Fruit fly (Drosophila melanogaster) whole organism, embryonic: Measurements from ENCODE around the gene Cpr92A.

Experiments used
- Atf-2 ChIP-seq: fragments of 200-800 bp; sonication (Bioruptor generic); optimal IDR thresholded peaks from 2 replicates; lab custom pipeline; 2016; ENCODE audit warnings: missing biosample characterization, missing genetic modification characterization
- CG11696 ChIP-seq: fragments of 200-800 bp; sonication (Bioruptor generic); IDR thresholded peaks from 2 replicates; pipeline ENCODE4 v1.3.6; 2022; ENCODE audit warnings: missing biosample characterization, missing genetic modification characterization
- CG12659 ChIP-seq: fragments of 200-800 bp; sonication (Bioruptor generic); optimal IDR thresholded peaks from 3 replicates; lab custom pipeline; 2017; ENCODE audit warnings: mild to moderate bottlenecking, missing biosample characterization, missing genetic modification reagents, missing genetic modification characterization
- CG15269 ChIP-seq: fragments of 200-800 bp; sonication (Bioruptor generic); optimal IDR thresholded peaks from 2 replicates; lab custom pipeline; 2018; ENCODE audit warnings: missing biosample characterization, mild to moderate bottlenecking, missing genetic modification characterization, moderate library complexity
- CG15514 ChIP-seq: fragments of 200-800 bp; sonication (Bioruptor generic); optimal IDR thresholded peaks from 3 replicates; lab custom pipeline; 2017; ENCODE audit warnings: missing biosample characterization, missing genetic modification characterization, mild to moderate bottlenecking, moderate library complexity, missing genetic modification reagents
- CG1602 ChIP-seq: fragments of 200-800 bp; sonication (Bioruptor generic); optimal IDR thresholded peaks from 3 replicates; lab custom pipeline; 2016; ENCODE audit warnings: missing biosample characterization, missing genetic modification characterization
- CG17829 ChIP-seq: fragments of 200-800 bp; optimal IDR thresholded peaks from 2 replicates; lab custom pipeline; 2019; ENCODE audit warnings: missing biosample characterization, mild to moderate bottlenecking, missing genetic modification characterization, moderate library complexity
- CG18262 ChIP-seq: fragments of 200-800 bp; optimal IDR thresholded peaks from 3 replicates; lab custom pipeline; 2019; ENCODE audit warnings: missing biosample characterization, mild to moderate bottlenecking, missing genetic modification characterization, moderate library complexity
- CG2712 ChIP-seq: fragments of 200-800 bp; optimal IDR thresholded peaks from 3 replicates; lab custom pipeline; 2019; ENCODE audit warnings: missing biosample characterization, mild to moderate bottlenecking, missing genetic modification characterization, moderate library complexity
- CG31388 ChIP-seq: fragments of 200-800 bp; sonication (Bioruptor generic); optimal IDR thresholded peaks from 2 replicates; lab custom pipeline; 2016; ENCODE audit warnings: missing biosample characterization, missing genetic modification characterization
- CG34376 ChIP-seq: fragments of 200-800 bp; sonication (Bioruptor generic); optimal IDR thresholded peaks from 2 replicates; lab custom pipeline; 2018; ENCODE audit warnings: missing biosample characterization, mild to moderate bottlenecking, missing genetic modification characterization
- CG3838 ChIP-seq: fragments of 200-800 bp; sonication (Bioruptor generic); optimal IDR thresholded peaks from 3 replicates; lab custom pipeline; 2016; ENCODE audit warnings: missing biosample characterization, missing genetic modification characterization
- CG42726 ChIP-seq: fragments of 200-800 bp; sonication (Bioruptor generic); IDR thresholded peaks from 2 replicates; pipeline ENCODE4 v1.3.6; 2022; ENCODE audit warnings: missing biosample characterization, missing genetic modification characterization; ENCODE audit not compliant: partially characterized antibody
- D ChIP-seq, 2 experiments: fragments of 200-800 bp in 1 of 2; fragments of >200 bp in 1 of 2; sonication (Bioruptor generic) in 1 of 2; optimal IDR thresholded peaks; 2 replicates in 1 of 2; 3 replicates in 1 of 2; lab custom pipeline; 2017; ENCODE audit warnings: mild to moderate bottlenecking in 1 of 2, missing biosample characterization in 1 of 2, missing genetic modification characterization in 1 of 2, missing genetic modification reagents in 1 of 2
- E2f2 ChIP-seq: fragments of 200-800 bp; sonication (Bioruptor generic); IDR thresholded peaks from 2 replicates; pipeline ENCODE4 v1.3.6; 2022; ENCODE audit warnings: missing biosample characterization, missing genetic modification characterization
- Elba2 ChIP-seq: fragments of 200-800 bp; sonication (Bioruptor generic); optimal IDR thresholded peaks from 3 replicates; lab custom pipeline; 2016; ENCODE audit warnings: missing biosample characterization, missing genetic modification characterization
- Hmr ChIP-seq: fragments of 200-800 bp; sonication (Bioruptor generic); optimal IDR thresholded peaks from 3 replicates; lab custom pipeline; 2017; ENCODE audit warnings: mild to moderate bottlenecking, missing biosample characterization, missing genetic modification reagents, missing genetic modification characterization
- Max ChIP-seq: fragments of 200-800 bp; sonication (Bioruptor generic); optimal IDR thresholded peaks from 2 replicates; lab custom pipeline; 2016; ENCODE audit warnings: missing biosample characterization, mild to moderate bottlenecking, missing genetic modification characterization
- Med ChIP-seq: fragments of 200-800 bp; sonication (Bioruptor generic); peaks from one replicate; lab custom pipeline; 2016; ENCODE audit warnings: missing biosample characterization, missing genetic modification characterization, mild to moderate bottlenecking, inconsistent platforms, moderate library complexity
- Myb ChIP-seq: fragments of 200-800 bp; sonication (Bioruptor generic); optimal IDR thresholded peaks from 2 replicates; lab custom pipeline; 2016; ENCODE audit warnings: missing biosample characterization, missing genetic modification characterization
- Rx ChIP-seq: fragments of 200-800 bp; sonication (Bioruptor generic); IDR thresholded peaks from 2 replicates; pipeline ENCODE4 v1.3.6; 2022; ENCODE audit warnings: missing biosample characterization, missing genetic modification characterization
- Vsx1 ChIP-seq: fragments of 200-800 bp; sonication (Bioruptor generic); optimal IDR thresholded peaks from 2 replicates; lab custom pipeline; 2017; ENCODE audit warnings: missing biosample characterization, mild to moderate bottlenecking, missing genetic modification characterization, missing genetic modification reagents
- ab ChIP-seq: fragments of 200-800 bp; sonication (Bioruptor generic); optimal IDR thresholded peaks from 2 replicates; lab custom pipeline; 2016; ENCODE audit warnings: missing biosample characterization, missing genetic modification characterization
- bcd ChIP-seq: fragments of 200-800 bp; sonication (Bioruptor generic); optimal IDR thresholded peaks from 2 replicates; lab custom pipeline; 2017; ENCODE audit warnings: missing biosample characterization, mild to moderate bottlenecking, missing genetic modification characterization
- crol ChIP-seq: fragments of 200-800 bp; sonication (Bioruptor generic); IDR thresholded peaks from 2 replicates; pipeline ENCODE4 v1.3.6; 2022; ENCODE audit warnings: missing biosample characterization, missing genetic modification characterization
- dmrt11E ChIP-seq: fragments of 200-800 bp; sonication (Bioruptor generic); optimal IDR thresholded peaks from 3 replicates; lab custom pipeline; 2018; ENCODE audit warnings: missing biosample characterization, mild to moderate bottlenecking, missing genetic modification characterization, moderate library complexity
- fd64A ChIP-seq: fragments of 200-800 bp; sonication (Bioruptor generic); optimal IDR thresholded peaks from 3 replicates; lab custom pipeline; 2018; ENCODE audit warnings: missing biosample characterization, mild to moderate bottlenecking, missing genetic modification characterization
- hkb ChIP-seq, 2 experiments: fragments of 200-800 bp in 1 of 2; fragments of >200 bp in 1 of 2; sonication (Bioruptor generic) in 1 of 2; IDR thresholded peaks in 1 of 2; optimal IDR thresholded peaks in 1 of 2; 2 replicates each; pipeline versions ENCODE4 v1.3.6 to Lab custom; 2017 to 2022; ENCODE audit warnings: missing biosample characterization in 1 of 2, missing genetic modification characterization in 1 of 2
- kah ChIP-seq: fragments of 200-800 bp; sonication (Bioruptor generic); optimal IDR thresholded peaks from 2 replicates; lab custom pipeline; 2018; ENCODE audit warnings: missing biosample characterization, mild to moderate bottlenecking, missing genetic modification characterization
- klu ChIP-seq: fragments of 200-800 bp; sonication (Bioruptor generic); IDR thresholded peaks from 2 replicates; pipeline ENCODE4 v1.3.6; 2022; ENCODE audit warnings: missing biosample characterization, missing genetic modification characterization
- kni ChIP-seq: fragments of 200-800 bp; sonication (Bioruptor generic); optimal IDR thresholded peaks from 3 replicates; lab custom pipeline; 2017; ENCODE audit warnings: mild to moderate bottlenecking, missing biosample characterization, missing genetic modification reagents, missing genetic modification characterization
- lab ChIP-seq: fragments of 200-800 bp; sonication (Bioruptor generic); optimal IDR thresholded peaks from 3 replicates; lab custom pipeline; 2017; ENCODE audit warnings: missing biosample characterization, missing genetic modification characterization, mild to moderate bottlenecking, moderate library complexity, missing genetic modification reagents
- lbe ChIP-seq: fragments of 200-800 bp; sonication (Bioruptor generic); optimal IDR thresholded peaks from 2 replicates; lab custom pipeline; 2016; ENCODE audit warnings: missing biosample characterization, mild to moderate bottlenecking, missing genetic modification characterization
- lmd ChIP-seq: fragments of 200-800 bp; sonication (Bioruptor generic); IDR thresholded peaks from 2 replicates; pipeline ENCODE4 v1.3.6; 2022; ENCODE audit warnings: missing biosample characterization, missing genetic modification characterization
- nmo ChIP-seq: fragments of 200-800 bp; sonication (Bioruptor generic); optimal IDR thresholded peaks from 2 replicates; lab custom pipeline; 2018; ENCODE audit warnings: missing biosample characterization, mild to moderate bottlenecking, missing genetic modification characterization, moderate library complexity
- pan ChIP-seq, 4 experiments: fragments of >200 bp in 3 of 4; fragments of 200-800 bp in 1 of 4; sonication (Bioruptor generic) in 1 of 4; optimal IDR thresholded peaks in 3 of 4; IDR thresholded peaks in 1 of 4; 2 replicates each; pipeline versions ENCODE4 v1.3.6 to Lab custom; 2017 to 2022; ENCODE audit warnings: missing biosample characterization in 2 of 4, missing genetic modification characterization in 2 of 4, mixed read lengths in 1 of 4
- pnt ChIP-seq: fragments of 200-800 bp; sonication (Bioruptor generic); optimal IDR thresholded peaks from 3 replicates; lab custom pipeline; 2016; ENCODE audit warnings: missing biosample characterization, missing genetic modification characterization
- prd ChIP-seq, 3 experiments: fragments of >200 bp in 2 of 3; fragments of 200-800 bp in 1 of 3; sonication (Bioruptor generic) in 1 of 3; optimal IDR thresholded peaks in 2 of 3; IDR thresholded peaks in 1 of 3; 2 replicates in 2 of 3; 3 replicates in 1 of 3; pipeline versions ENCODE4 v1.3.6 to Lab custom; 2017 to 2022; ENCODE audit warnings: missing biosample characterization in 1 of 3, missing genetic modification characterization in 1 of 3
- psq ChIP-seq: fragments of 200-800 bp; sonication (Bioruptor generic); optimal IDR thresholded peaks from 2 replicates; lab custom pipeline; 2017; ENCODE audit warnings: missing biosample characterization, missing genetic modification characterization
- sc ChIP-seq, 3 experiments: fragments of >200 bp in 2 of 3; fragments of 200-800 bp in 1 of 3; sonication (Bioruptor generic) in 1 of 3; optimal IDR thresholded peaks; 2 replicates in 2 of 3; 3 replicates in 1 of 3; lab custom pipeline; 2017; ENCODE audit warnings: mild to moderate bottlenecking in 1 of 3, missing biosample characterization in 1 of 3, missing genetic modification characterization in 1 of 3, missing genetic modification reagents in 1 of 3
- scrt ChIP-seq: fragments of 200-800 bp; sonication (Bioruptor generic); optimal IDR thresholded peaks from 2 replicates; lab custom pipeline; 2018; ENCODE audit warnings: missing biosample characterization, mild to moderate bottlenecking, missing genetic modification characterization, moderate library complexity
- tll ChIP-seq, 2 experiments: fragments of 200-800 bp in 1 of 2; fragments of >200 bp in 1 of 2; sonication (Bioruptor generic) in 1 of 2; optimal IDR thresholded peaks; 2 replicates each; lab custom pipeline; 2017 to 2019; ENCODE audit warnings: missing biosample characterization in 2 of 2, missing genetic modification characterization in 2 of 2, mild to moderate bottlenecking in 1 of 2, moderate library complexity in 1 of 2
- trh ChIP-seq: fragments of 200-800 bp; sonication (Bioruptor generic); optimal IDR thresholded peaks from 2 replicates; lab custom pipeline; 2016; ENCODE audit warnings: missing biosample characterization, missing genetic modification characterization
- usp ChIP-seq: fragments of >200 bp; optimal IDR thresholded peaks from 2 replicates; lab custom pipeline; 2017; ENCODE audit warnings: missing biosample characterization, missing genetic modification characterization
- yki ChIP-seq: fragments of >200 bp; optimal IDR thresholded peaks from 3 replicates; lab custom pipeline; 2018
- zfh1 ChIP-seq: fragments of 200-800 bp; sonication (Bioruptor generic); IDR thresholded peaks from 3 replicates; pipeline ENCODE4 v1.3.6; 2022; ENCODE audit warnings: missing biosample characterization, missing genetic modification characterization

Gene Cpr92A

DNA sequence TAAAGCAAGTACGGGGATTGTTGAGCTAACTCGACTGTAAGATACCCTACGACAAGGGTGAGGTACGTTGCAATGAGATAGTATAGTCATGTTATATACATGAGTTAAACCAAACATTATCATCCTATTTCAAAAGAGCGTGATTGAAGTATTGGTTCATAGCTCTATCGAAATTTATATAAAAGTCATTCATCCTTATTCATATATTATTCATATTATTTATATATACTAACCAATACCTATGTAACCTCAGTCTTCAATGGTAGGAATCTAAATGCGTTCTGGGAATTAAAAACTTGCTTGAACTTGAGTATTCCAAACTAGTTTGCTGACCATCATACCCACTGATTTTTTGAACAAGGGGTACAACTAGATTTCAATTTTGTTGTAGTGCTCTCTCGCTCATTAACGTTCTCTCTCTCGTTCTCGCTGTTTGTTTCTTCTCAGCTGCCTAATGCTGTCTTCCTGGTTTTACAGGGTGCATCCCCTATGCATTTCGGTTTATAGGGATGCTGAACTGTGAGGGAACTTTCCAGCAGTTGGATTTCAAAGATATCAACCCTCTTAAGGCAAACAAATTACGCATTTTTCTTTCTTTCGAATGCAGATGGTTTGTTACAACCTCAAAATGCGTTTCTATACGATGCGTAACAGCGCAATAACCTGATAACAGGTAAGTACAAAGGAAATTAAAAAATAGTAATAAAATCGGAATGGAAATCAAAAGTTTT, 29.2 kb upstream of the Cpr92A start (continued):
- TF ChIP-seq CG11696 (GFP tag; lab: Robert Waterston, UW): no peak
- TF ChIP-seq kni: no peak
- peak; percentile 51 for TF ChIP-seq bcd
- peak; percentile 75 for TF ChIP-seq CG2712 (tag; lab: Kevin White, UChicago)
- TF ChIP-seq Hmr: peak; percentile 18
- no peak for TF ChIP-seq CG42726 (GFP tag; lab: Robert Waterston, UW)
- TF ChIP-seq CG17829 (tag; lab: Kevin White, UChicago): peak; percentile 56
- no peak for TF ChIP-seq hkb (optimal IDR thresholded peaks at IDR 0.05; lab: Kevin White, UChicago)
- peak; percentile 42; the same call in 1 of the 2 replicates for TF ChIP-seq hkb (GFP tag; IDR thresholded peaks at IDR 0.05; lab: Robert Waterston, UW)
- TF ChIP-seq D (optimal IDR thresholded peaks at IDR 0.05; lab: Kevin White, UChicago): no peak
- peak; percentile 45 for TF ChIP-seq D (GFP tag; optimal IDR thresholded peaks at IDR 0.05; lab: Kevin White, UChicago)
- TF ChIP-seq pnt: no peak
- no peak for TF ChIP-seq Myb (GFP tag; lab: Kevin White, UChicago)
- TF ChIP-seq CG12659 (GFP tag; lab: Kevin White, UChicago): peak; percentile 8
- TF ChIP-seq yki (lab: Kevin White, UChicago): no peak
- TF ChIP-seq lmd: peak; percentile 35; the same call in 1 of the 2 replicates
- TF ChIP-seq sc (optimal IDR thresholded peaks at IDR 0.05; lab: Kevin White, UChicago): no peak
- TF ChIP-seq sc (GFP tag; optimal IDR thresholded peaks at IDR 0.05; lab: Kevin White, UChicago): no peak
- TF ChIP-seq CG15514 (GFP tag; lab: Kevin White, UChicago): peak; percentile 40
- peak; percentile 72 for TF ChIP-seq CG18262
- TF ChIP-seq CG3838: no peak
- TF ChIP-seq Vsx1 (GFP tag; lab: Kevin White, UChicago): no peak
- TF ChIP-seq CG31388: no peak
- no peak for TF ChIP-seq crol (GFP tag; lab: Robert Waterston, UW)
- no peak for TF ChIP-seq usp
- peak; percentile 9; the same call in 1 of the 2 replicates for TF ChIP-seq E2f2
- no peak for TF ChIP-seq lbe (GFP tag; lab: Kevin White, UChicago)
- no peak for TF ChIP-seq Rx (GFP tag; lab: Robert Waterston, UW)
- peak; percentile 54 for TF ChIP-seq Max (GFP tag; lab: Kevin White, UChicago)
- no peak; the same call in 1 of the 2 replicates for TF ChIP-seq klu (GFP tag; lab: Robert Waterston, UW)
- no peak for TF ChIP-seq Elba2 (GFP tag; lab: Kevin White, UChicago)
- TF ChIP-seq trh (GFP tag; lab: Kevin White, UChicago): peak; percentile 12
- peak; percentile 80 for TF ChIP-seq Med (GFP tag; lab: Kevin White, UChicago)
- TF ChIP-seq CG15269 (tag; lab: Kevin White, UChicago): peak; percentile 4
- TF ChIP-seq scrt (GFP tag; lab: Kevin White, UChicago): peak; percentile 20
- no peak for TF ChIP-seq psq (GFP tag; lab: Kevin White, UChicago)
- TF ChIP-seq ab (GFP tag; lab: Kevin White, UChicago): no peak
- TF ChIP-seq dmrt11E: no peak
- no peak for TF ChIP-seq fd64A (GFP tag; lab: Kevin White, UChicago)
- TF ChIP-seq Atf-2: no peak
- no peak for TF ChIP-seq CG34376 (GFP tag; lab: Kevin White, UChicago)
- TF ChIP-seq kah: no peak
- TF ChIP-seq CG1602 (GFP tag; lab: Kevin White, UChicago): no peak
- peak; percentile 70 for TF ChIP-seq lab (GFP tag; lab: Kevin White, UChicago)
- TF ChIP-seq tll (GFP tag; optimal IDR thresholded peaks at IDR 0.05; lab: Kevin White, UChicago): peak in 1 of 2 experiments; percentile 53
- peak; percentile 84 for TF ChIP-seq nmo (GFP tag; lab: Kevin White, UChicago)
- TF ChIP-seq pan (optimal IDR thresholded peaks at IDR 0.05; lab: Kevin White, UChicago): peak in 1 of 2 experiments; percentile 60
- TF ChIP-seq pan (GFP tag; optimal IDR thresholded peaks at IDR 0.05 in 1 of 2, IDR thresholded peaks at IDR 0.05 in 1 of 2): peak in 1 of 2 experiments; percentile 29
- TF ChIP-seq prd (optimal IDR thresholded peaks at IDR 0.05; lab: Kevin White, UChicago): no peak
- TF ChIP-seq prd (GFP tag; IDR thresholded peaks at IDR 0.05; lab: Robert Waterston, UW): peak; percentile 35; the same call in 2 of the 3 replicates
- TF ChIP-seq zfh1 (GFP tag; lab: Robert Waterston, UW): 0 out of 3 replicates have a peak, but pooled peaks have one; percentile 4
